Worm (Caenorhabditis elegans) whole organism, young adult: ENCODE measurements around the gene phat-7.

Source experiments
- B0019.2 ChIP-seq: fragments of 200-800 bp; sonication (Bioruptor generic); conservative IDR thresholded peaks from 2 replicates; pipeline ENCODE4 v1.3.6; 2022; ENCODE audit warnings: missing genetic modification reagents, missing genetic modification characterization, missing compliant biosample characterization
- B0336.3 ChIP-seq: fragments of 200-800 bp; sonication (Bioruptor generic); IDR thresholded peaks from 2 replicates; pipeline ENCODE4 v1.3.6; 2022; ENCODE audit warnings: missing genetic modification characterization, missing compliant biosample characterization
- F22D6.2 ChIP-seq: sonication (generic microtip); optimal IDR thresholded peaks from 2 replicates; lab custom pipeline; 2016; ENCODE audit warnings: mild to moderate bottlenecking, missing genetic modification characterization, missing compliant biosample characterization
- F23B12.7 ChIP-seq: sonication (generic microtip); optimal IDR thresholded peaks from 2 replicates; lab custom pipeline; 2017; ENCODE audit warnings: missing genetic modification characterization, mild to moderate bottlenecking, missing compliant biosample characterization, antibody characterized with exemption, moderate library complexity; ENCODE audit not compliant: insufficient read depth
- F33H1.4 ChIP-seq: fragments of 200-800 bp; sonication (Bioruptor generic); IDR thresholded peaks from 2 replicates; pipeline ENCODE4 v1.3.6; 2022; ENCODE audit warnings: missing genetic modification reagents, missing genetic modification characterization, missing compliant biosample characterization
- F37B4.10 ChIP-seq: fragments of 200-800 bp; sonication (Bioruptor generic); IDR thresholded peaks from 2 replicates; pipeline ENCODE4 v1.3.6; 2022; ENCODE audit warnings: missing genetic modification characterization, missing compliant biosample characterization
- F52B5.7 ChIP-seq: sonication (generic microtip); optimal IDR thresholded peaks from 2 replicates; lab custom pipeline; 2016; ENCODE audit warnings: mild to moderate bottlenecking, missing genetic modification characterization, missing compliant biosample characterization
- K12H6.12 ChIP-seq: fragments of 200-800 bp; sonication (Bioruptor generic); optimal IDR thresholded peaks from 2 replicates; lab custom pipeline; 2018; ENCODE audit warnings: mild to moderate bottlenecking, missing genetic modification characterization, missing compliant biosample characterization
- Y79H2A.3 ChIP-seq: fragments of 200-800 bp; sonication (Bioruptor generic); conservative IDR thresholded peaks from 2 replicates; pipeline ENCODE4 v1.3.6; 2022; ENCODE audit warnings: missing genetic modification reagents, missing genetic modification characterization, missing compliant biosample characterization
- Y95B8A.8 ChIP-seq: fragments of 200-800 bp; sonication (Bioruptor generic); IDR thresholded peaks from 2 replicates; pipeline ENCODE4 v1.3.6; 2022; ENCODE audit warnings: missing genetic modification reagents, missing genetic modification characterization, missing compliant biosample characterization
- aptf-2 ChIP-seq: fragments of 200-800 bp; sonication (Bioruptor generic); conservative IDR thresholded peaks from 2 replicates; pipeline ENCODE4 v1.3.6; 2022; ENCODE audit warnings: missing genetic modification reagents, missing genetic modification characterization, missing compliant biosample characterization
- attf-3 ChIP-seq: fragments of 200-800 bp; sonication (Bioruptor generic); conservative IDR thresholded peaks from 2 replicates; pipeline ENCODE4 v1.3.6; 2022; ENCODE audit warnings: missing genetic modification reagents, missing genetic modification characterization, missing compliant biosample characterization
- attf-5 ChIP-seq: fragments of 200-800 bp; sonication (Bioruptor generic); optimal IDR thresholded peaks from 2 replicates; lab custom pipeline; 2018; ENCODE audit warnings: mild to moderate bottlenecking, missing genetic modification characterization, missing compliant biosample characterization
- cebp-1 ChIP-seq, 2 experiments: fragments of 200-800 bp in 1 of 2; sonication (Bioruptor generic) in 1 of 2; sonication (generic microtip) in 1 of 2; IDR thresholded peaks in 1 of 2; optimal IDR thresholded peaks in 1 of 2; 2 replicates each; pipeline versions ENCODE4 v1.3.6 to Lab custom; 2017 to 2022; ENCODE audit warnings: missing compliant biosample characterization in 2 of 2, missing genetic modification characterization in 2 of 2, mild to moderate bottlenecking in 1 of 2, missing genetic modification reagents in 1 of 2, moderate library complexity in 1 of 2
- ceh-27 ChIP-seq: fragments of 200-800 bp; sonication (Bioruptor generic); optimal IDR thresholded peaks from 2 replicates; lab custom pipeline; 2018; ENCODE audit warnings: mild to moderate bottlenecking, missing genetic modification characterization, moderate library complexity, missing compliant biosample characterization
- ceh-79 ChIP-seq: sonication (generic microtip); optimal IDR thresholded peaks from 2 replicates; lab custom pipeline; 2017; ENCODE audit warnings: mild to moderate bottlenecking, missing genetic modification characterization, missing compliant biosample characterization
- chd-7 ChIP-seq: sonication (generic microtip); optimal IDR thresholded peaks from 2 replicates; lab custom pipeline; 2016; ENCODE audit warnings: mild to moderate bottlenecking, missing genetic modification characterization, moderate library complexity, missing compliant biosample characterization
- die-1 ChIP-seq: sonication (generic microtip); optimal IDR thresholded peaks from 2 replicates; lab custom pipeline; 2016; ENCODE audit warnings: missing genotype, mild to moderate bottlenecking, missing genetic modification characterization, missing compliant biosample characterization
- dpl-1 ChIP-seq: fragments of 150-350 bp; optimal IDR thresholded peaks from 2 replicates; lab custom pipeline; 2014; ENCODE audit warnings: missing biosample characterization, missing genetic modification reagents, missing genetic modification characterization
- egl-18 ChIP-seq: fragments of 200-800 bp; sonication (Bioruptor generic); IDR thresholded peaks from 2 replicates; pipeline ENCODE4 v1.3.6; 2022; ENCODE audit warnings: missing genetic modification reagents, missing genetic modification characterization, missing compliant biosample characterization
- him-1 ChIP-seq: sonication (generic microtip); optimal IDR thresholded peaks from 2 replicates; lab custom pipeline; 2016; ENCODE audit warnings: missing genotype, missing genetic modification reagents, missing genetic modification characterization, missing compliant biosample characterization
- lag-1 ChIP-seq: fragments of 200-800 bp; sonication (Bioruptor generic); IDR thresholded peaks from 2 replicates; pipeline ENCODE4 v1.3.6; 2022; ENCODE audit warnings: missing genetic modification reagents, missing genetic modification characterization, missing compliant biosample characterization
- let-526 ChIP-seq: fragments of 200-800 bp; sonication (Bioruptor generic); IDR thresholded peaks from 2 replicates; pipeline ENCODE4 v1.3.6; 2022; ENCODE audit warnings: missing genetic modification reagents, missing genetic modification characterization, missing compliant biosample characterization
- lsy-27 ChIP-seq: sonication (generic microtip); optimal IDR thresholded peaks from 2 replicates; lab custom pipeline; 2017; ENCODE audit warnings: missing genetic modification characterization, mild to moderate bottlenecking, missing compliant biosample characterization, antibody characterized with exemption, missing genotype, borderline replicate concordance; ENCODE audit not compliant: insufficient read depth
- madf-3 ChIP-seq: fragments of 200-800 bp; sonication (Bioruptor generic); IDR thresholded peaks from 2 replicates; pipeline ENCODE4 v1.3.6; 2022; ENCODE audit warnings: missing genetic modification reagents, missing genetic modification characterization, missing compliant biosample characterization
- mel-28 ChIP-seq: sonication (generic microtip); optimal IDR thresholded peaks from 2 replicates; lab custom pipeline; 2016; ENCODE audit warnings: borderline replicate concordance, mild to moderate bottlenecking, missing genetic modification characterization, missing compliant biosample characterization
- nfyb-1 ChIP-seq: fragments of 200-800 bp; sonication (Bioruptor generic); IDR thresholded peaks from 2 replicates; pipeline ENCODE4 v1.3.6; 2022; ENCODE audit warnings: missing genetic modification reagents, missing genetic modification characterization, missing compliant biosample characterization
- pha-4 ChIP-seq: fragments of 150-350 bp; sonication (generic microtip); optimal IDR thresholded peaks from 2 replicates; lab custom pipeline; 2014; ENCODE audit warnings: missing biosample characterization, missing genetic modification reagents, missing genetic modification characterization
- repo-1 ChIP-seq: sonication (generic microtip); optimal IDR thresholded peaks from 2 replicates; lab custom pipeline; 2017; ENCODE audit warnings: mild to moderate bottlenecking, missing genetic modification characterization, missing compliant biosample characterization
- snpc-4 ChIP-seq, 5 experiments: fragments of 150-350 bp in 1 of 5; sonication (generic microtip) in 4 of 5; optimal IDR thresholded peaks; 2 replicates each; lab custom pipeline; 2014 to 2018; ENCODE audit warnings: missing genetic modification characterization in 5 of 5, missing biosample characterization in 3 of 5, antibody characterized with exemption in 2 of 5, mild to moderate bottlenecking in 2 of 5, missing compliant biosample characterization in 2 of 5, missing genotype in 2 of 5, moderate library complexity in 2 of 5, missing genetic modification reagents in 1 of 5
- tbp1 ChIP-seq: fragments of 200-800 bp; sonication (Bioruptor generic); optimal IDR thresholded peaks from 2 replicates; lab custom pipeline; 2018; ENCODE audit warnings: mild to moderate bottlenecking, missing genetic modification characterization, missing compliant biosample characterization
- xnd-1 ChIP-seq: sonication (generic microtip); optimal IDR thresholded peaks from 2 replicates; lab custom pipeline; 2016; ENCODE audit warnings: missing genotype, missing genetic modification reagents, missing genetic modification characterization, missing compliant biosample characterization
- zfh-2 ChIP-seq: fragments of 200-800 bp; sonication (Bioruptor generic); conservative IDR thresholded peaks from 2 replicates; pipeline ENCODE4 v1.3.6; 2022; ENCODE audit warnings: missing genetic modification reagents, missing genetic modification characterization, missing compliant biosample characterization
- ztf-18 ChIP-seq: sonication (generic microtip); optimal IDR thresholded peaks from 2 replicates; lab custom pipeline; 2016; ENCODE audit warnings: missing genotype, mild to moderate bottlenecking, missing genetic modification characterization, missing compliant biosample characterization
- ztf-22 ChIP-seq: fragments of 200-800 bp; sonication (Bioruptor generic); optimal IDR thresholded peaks from 2 replicates; lab custom pipeline; 2018; ENCODE audit warnings: mild to moderate bottlenecking, missing genetic modification characterization, moderate library complexity, missing compliant biosample characterization
- ztf-26 ChIP-seq: sonication (generic microtip); optimal IDR thresholded peaks from 2 replicates; lab custom pipeline; 2017; ENCODE audit warnings: missing genetic modification characterization, missing compliant biosample characterization

Gene phat-7

ce11 chrV:4080546-4080945 is 34.3 kb downstream of the phat-7 start:
- TF ChIP-seq Y95B8A.8 (GFP tag; lab: Robert Waterston, UW) = no peak
- TF ChIP-seq nfyb-1 (GFP tag; lab: Robert Waterston, UW) = no peak
- no peak for TF ChIP-seq attf-5
- no peak for TF ChIP-seq F22D6.2 (tag; lab: Kevin White, UChicago)
- TF ChIP-seq ztf-26 = no peak
- TF ChIP-seq attf-3 (GFP tag; lab: Robert Waterston, UW) = no peak
- TF ChIP-seq pha-4 (tag; lab: Kevin White, UChicago) = no peak
- TF ChIP-seq zfh-2 = no peak
- no peak for TF ChIP-seq aptf-2
- TF ChIP-seq ceh-27 (GFP tag; lab: Kevin White, UChicago) = no peak
- TF ChIP-seq, all 124 proteins: peak for 0

- no peak for TF ChIP-seq repo-1 (tag; lab: Kevin White, UChicago)
- no peak for TF ChIP-seq K12H6.12 (tag; lab: Kevin White, UChicago)
- TF ChIP-seq chd-7 (tag; lab: Kevin White, UChicago) = no peak
- no peak for TF ChIP-seq ceh-79 (tag; lab: Kevin White, UChicago)
- TF ChIP-seq F37B4.10 = no peak
- no peak for TF ChIP-seq mel-28
- no peak for TF ChIP-seq F23B12.7 (tag; lab: Kevin White, UChicago)
- no peak for TF ChIP-seq ztf-26
- TF ChIP-seq, all 124 proteins: peak for 0
These were observed 35.1 kb downstream of the phat-7 start, which contains the start of gene srh-211 for ce11 chrV:4081283-4081682. TSS of gene srh-211 (minus strand) at chrV:4081383.

ce11 chrV:4082952-4083351 is 36.7 kb downstream of the phat-7 start, which contains the start of gene F38H12.5:
TSS of gene F38H12.5 (minus strand) at chrV:4083052.
- no peak for TF ChIP-seq Y79H2A.3 (GFP tag; lab: Robert Waterston, UW)
- no peak for TF ChIP-seq him-1
- TF ChIP-seq F37B4.10 = no peak
- no peak for TF ChIP-seq madf-3
- TF ChIP-seq F33H1.4 (GFP tag; lab: Robert Waterston, UW) = no peak
- no peak for TF ChIP-seq xnd-1 (tag; lab: Kevin White, UChicago)
- TF ChIP-seq tbp1 (GFP tag; lab: Kevin White, UChicago) = no peak

ce11 chrV:4094740-4095139 is 48.5 kb downstream of the phat-7 start, which contains the start of gene nhr-181:
TSS of gene nhr-181 (plus strand) at chrV:4095040.
- TF ChIP-seq snpc-4 (GFP tag; optimal IDR thresholded peaks at IDR 0.05; lab: Kevin White, UChicago) = no peak
- no peak for TF ChIP-seq snpc-4 (tag; optimal IDR thresholded peaks at IDR 0.05; lab: Kevin White, UChicago)
- TF ChIP-seq ztf-22 (GFP tag; lab: Kevin White, UChicago) = no peak
- TF ChIP-seq Y79H2A.3 (GFP tag; lab: Robert Waterston, UW) = no peak
- TF ChIP-seq cebp-1 (GFP tag; IDR thresholded peaks at IDR 0.05; lab: Robert Waterston, UW) = no peak
- no peak for TF ChIP-seq cebp-1 (tag; optimal IDR thresholded peaks at IDR 0.05; lab: Kevin White, UChicago)
- no peak for TF ChIP-seq madf-3
- TF ChIP-seq dpl-1 (GFP tag; lab: Kevin White, UChicago) = no peak
- TF ChIP-seq lag-1 (GFP tag; lab: Robert Waterston, UW) = no peak
- no peak for TF ChIP-seq B0019.2 (GFP tag; lab: Robert Waterston, UW)
- TF ChIP-seq B0336.3 (GFP tag; lab: Robert Waterston, UW) = no peak
- TF ChIP-seq let-526 = no peak
- no peak for TF ChIP-seq F52B5.7
- TF ChIP-seq lsy-27 (tag; lab: Kevin White, UChicago) = no peak
- no peak for TF ChIP-seq ztf-18 (tag; lab: Kevin White, UChicago)
- TF ChIP-seq die-1 (tag; lab: Kevin White, UChicago) = no peak
- TF ChIP-seq egl-18 = no peak
